Fruit fly (Drosophila melanogaster): Measurements from ENCODE around the gene Cep164.

dm6 chrX:15944735-15945323, 37.9 kb downstream of the Cep164 start, which contains the start of gene Rrp47:
- TF ChIP-seq D1 (tag; optimal IDR thresholded peaks at IDR 0.05) (peak; percentile 24), CG32121 (GFP tag; IDR thresholded peaks at IDR 0.05) (no peak), gl (tag; optimal IDR thresholded peaks at IDR 0.05) (no peak), CG8301 (tag; optimal IDR thresholded peaks at IDR 0.05) (no peak), Snoo (tag; optimal IDR thresholded peaks at IDR 0.05) (no peak), CG15710 (tag; optimal IDR thresholded peaks at IDR 0.05) (no peak), CG9948 (tag; optimal IDR thresholded peaks at IDR 0.05) (no peak), EcR (GFP tag; optimal IDR thresholded peaks at IDR 0.05) (no peak)

Data from whole organism, pupa.